Worm (Caenorhabditis elegans) whole organism, L1 larva: Measurements from ENCODE around the gene F49F1.7.

Source experiments
- lin-39 ChIP-seq: fragments of 150-350 bp; optimal IDR thresholded peaks from 2 replicates; lab custom pipeline; 2014; ENCODE audit warnings: missing biosample characterization, missing genetic modification reagents, missing genetic modification characterization
- mab-9 ChIP-seq: fragments of 200-800 bp; sonication (Bioruptor generic); IDR thresholded peaks from 2 replicates; pipeline ENCODE4 v1.3.6; 2022; ENCODE audit warnings: missing genetic modification reagents, missing genetic modification characterization, missing compliant biosample characterization
- mep-1 ChIP-seq: fragments of 150-350 bp; optimal IDR thresholded peaks from 2 replicates; lab custom pipeline; 2014; ENCODE audit warnings: missing biosample characterization, missing genetic modification characterization
- nhr-71 ChIP-seq: sonication (generic microtip); optimal IDR thresholded peaks from 2 replicates; lab custom pipeline; 2016; ENCODE audit warnings: mild to moderate bottlenecking, missing genetic modification characterization, moderate library complexity, missing compliant biosample characterization
- nhr-77 ChIP-seq: fragments of 150-350 bp; optimal IDR thresholded peaks from 2 replicates; lab custom pipeline; 2014; ENCODE audit warnings: missing biosample characterization, missing genetic modification characterization
- sox-4 ChIP-seq: sonication (generic microtip); optimal IDR thresholded peaks from 2 replicates; lab custom pipeline; 2016; ENCODE audit warnings: missing genetic modification characterization, missing compliant biosample characterization
- unc-62 ChIP-seq: fragments of 150-350 bp; optimal IDR thresholded peaks from 2 replicates; lab custom pipeline; 2014; ENCODE audit warnings: missing biosample characterization, missing genetic modification reagents, missing genetic modification characterization

DNA sequence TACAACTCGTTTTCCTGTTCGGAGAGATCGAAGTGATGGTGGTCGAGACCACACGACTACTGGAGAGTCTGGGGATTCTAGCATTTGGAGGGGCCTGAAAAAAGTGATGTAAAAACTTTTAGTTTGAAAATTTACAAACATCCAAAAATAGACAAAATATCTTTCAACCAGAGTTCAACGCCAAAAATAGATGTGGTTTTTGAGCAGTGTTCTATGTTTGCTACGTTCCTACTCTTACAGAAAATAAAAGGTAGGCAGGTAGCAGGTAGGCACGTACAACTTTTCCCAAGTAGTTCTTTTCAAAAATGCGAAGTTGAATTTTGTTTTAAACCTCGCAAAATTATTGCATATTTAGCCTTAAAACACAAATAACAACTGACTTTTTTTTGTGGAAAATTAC, 13.2 kb downstream of the F49F1.7 start, which contains the start of gene F49F1.14:
- no peak for TF ChIP-seq sox-4 (tag; lab: Kevin White, UChicago)
- no peak for TF ChIP-seq lin-39 (tag; lab: Kevin White, UChicago)
- TF ChIP-seq unc-62, result no peak
- no peak for TF ChIP-seq nhr-77
- no peak for TF ChIP-seq mab-9
- no peak for TF ChIP-seq nhr-71 (tag; lab: Kevin White, UChicago)
- no peak for TF ChIP-seq mep-1 (tag; lab: Kevin White, UChicago)
